Fruit fly (Drosophila melanogaster) whole organism, embryonic: ENCODE measurements around the gene cnc.
A peak's percentile ranks its signal among the peaks of the same experiment; 100 is the strongest.

Experiments
- Aef1 ChIP-seq: fragments of 200-800 bp; sonication (Bioruptor generic); IDR thresholded peaks from 3 replicates; pipeline ENCODE4 v1.3.6; 2022; ENCODE audit warnings: missing biosample characterization, missing genetic modification characterization
- B-H2 ChIP-seq: fragments of 200-800 bp; sonication (Bioruptor generic); optimal IDR thresholded peaks from 2 replicates; lab custom pipeline; 2018; ENCODE audit warnings: missing biosample characterization, mild to moderate bottlenecking, missing genetic modification characterization
- CG10209 ChIP-seq: fragments of 200-800 bp; sonication (Bioruptor generic); optimal IDR thresholded peaks from 3 replicates; lab custom pipeline; 2017; ENCODE audit warnings: missing biosample characterization, mild to moderate bottlenecking, missing genetic modification characterization, missing genetic modification reagents
- CG10431 ChIP-seq: fragments of 200-800 bp; sonication (Bioruptor generic); optimal IDR thresholded peaks from 3 replicates; lab custom pipeline; 2018; ENCODE audit warnings: missing biosample characterization, mild to moderate bottlenecking, missing genetic modification characterization
- CG10565 ChIP-seq: fragments of 200-800 bp; sonication (Bioruptor generic); optimal IDR thresholded peaks from 3 replicates; lab custom pipeline; 2016; ENCODE audit warnings: missing biosample characterization, mild to moderate bottlenecking, missing genetic modification characterization
- CG15514 ChIP-seq: fragments of 200-800 bp; sonication (Bioruptor generic); optimal IDR thresholded peaks from 3 replicates; lab custom pipeline; 2017; ENCODE audit warnings: missing biosample characterization, missing genetic modification characterization, mild to moderate bottlenecking, moderate library complexity, missing genetic modification reagents
- CG17361 ChIP-seq: fragments of 200-800 bp; sonication (Bioruptor generic); IDR thresholded peaks from 3 replicates; pipeline ENCODE4 v1.3.6; 2022; ENCODE audit warnings: missing biosample characterization, missing genetic modification characterization
- CG17829 ChIP-seq: fragments of 200-800 bp; optimal IDR thresholded peaks from 2 replicates; lab custom pipeline; 2019; ENCODE audit warnings: missing biosample characterization, mild to moderate bottlenecking, missing genetic modification characterization, moderate library complexity
- CG2889 ChIP-seq: fragments of 200-800 bp; sonication (Bioruptor generic); IDR thresholded peaks from 3 replicates; pipeline ENCODE4 v1.3.6; 2022; ENCODE audit warnings: missing biosample characterization, missing genetic modification characterization
- CG4360 ChIP-seq: fragments of 200-800 bp; sonication (Bioruptor generic); IDR thresholded peaks from 2 replicates; pipeline ENCODE4 v1.3.6; 2022; ENCODE audit warnings: missing biosample characterization, missing genetic modification characterization
- CG4820 ChIP-seq: fragments of 200-800 bp; sonication (Bioruptor generic); optimal IDR thresholded peaks from 3 replicates; lab custom pipeline; 2016; ENCODE audit warnings: missing biosample characterization, missing genetic modification characterization
- CG5180 ChIP-seq: fragments of 200-800 bp; sonication (Bioruptor generic); optimal IDR thresholded peaks from 3 replicates; lab custom pipeline; 2017; ENCODE audit warnings: missing biosample characterization, missing genetic modification characterization, mild to moderate bottlenecking, moderate library complexity, missing genetic modification reagents
- CG8290 ChIP-seq, 3 experiments: fragments of 200-800 bp; sonication (Bioruptor generic); optimal IDR thresholded peaks; 2 replicates each; lab custom pipeline; 2016 to 2019; ENCODE audit warnings: missing biosample characterization in 3 of 3, missing genetic modification characterization in 3 of 3, mild to moderate bottlenecking in 2 of 3, moderate library complexity in 1 of 3
- CG9609 ChIP-seq: fragments of 200-800 bp; sonication (Bioruptor generic); optimal IDR thresholded peaks from 3 replicates; lab custom pipeline; 2016; ENCODE audit warnings: missing biosample characterization, missing genetic modification characterization
- D ChIP-seq, 2 experiments: fragments of 200-800 bp in 1 of 2; fragments of >200 bp in 1 of 2; sonication (Bioruptor generic) in 1 of 2; optimal IDR thresholded peaks; 2 replicates in 1 of 2; 3 replicates in 1 of 2; lab custom pipeline; 2017; ENCODE audit warnings: mild to moderate bottlenecking in 1 of 2, missing biosample characterization in 1 of 2, missing genetic modification characterization in 1 of 2, missing genetic modification reagents in 1 of 2
- Doc3 ChIP-seq: fragments of 200-800 bp; sonication (Bioruptor generic); IDR thresholded peaks from 3 replicates; pipeline ENCODE4 v1.3.6; 2022; ENCODE audit warnings: missing biosample characterization, missing genetic modification characterization; ENCODE audit not compliant: partially characterized antibody
- E2f2 ChIP-seq: fragments of 200-800 bp; sonication (Bioruptor generic); IDR thresholded peaks from 2 replicates; pipeline ENCODE4 v1.3.6; 2022; ENCODE audit warnings: missing biosample characterization, missing genetic modification characterization
- Gug ChIP-seq: fragments of 200-800 bp; sonication (Bioruptor generic); IDR thresholded peaks from 4 replicates; pipeline ENCODE4 v1.3.6; 2022; ENCODE audit warnings: missing biosample characterization, missing genetic modification characterization
- HHEX ChIP-seq: fragments of 200-800 bp; sonication (Bioruptor generic); optimal IDR thresholded peaks from 3 replicates; lab custom pipeline; 2017; ENCODE audit warnings: missing biosample characterization, mild to moderate bottlenecking, missing genetic modification characterization, missing genetic modification reagents
- HLH4C ChIP-seq: fragments of 200-800 bp; sonication (Bioruptor generic); IDR thresholded peaks from 3 replicates; pipeline ENCODE4 v1.3.6; 2022; ENCODE audit warnings: missing biosample characterization, missing genetic modification characterization; ENCODE audit not compliant: partially characterized antibody
- HLH54F ChIP-seq: fragments of 200-800 bp; sonication (Bioruptor generic); optimal IDR thresholded peaks from 3 replicates; lab custom pipeline; 2016; ENCODE audit warnings: missing biosample characterization, missing genetic modification characterization
- HmgZ ChIP-seq: fragments of 200-800 bp; sonication (Bioruptor generic); optimal IDR thresholded peaks from 2 replicates; lab custom pipeline; 2018; ENCODE audit warnings: missing biosample characterization, mild to moderate bottlenecking, missing genetic modification characterization
- Hmr ChIP-seq: fragments of 200-800 bp; sonication (Bioruptor generic); optimal IDR thresholded peaks from 3 replicates; lab custom pipeline; 2017; ENCODE audit warnings: mild to moderate bottlenecking, missing biosample characterization, missing genetic modification reagents, missing genetic modification characterization
- MBD-R2 ChIP-seq: fragments of 200-800 bp; sonication (Bioruptor generic); IDR thresholded peaks from 2 replicates; pipeline ENCODE4 v1.3.6; 2022; ENCODE audit warnings: missing biosample characterization, missing genetic modification characterization
- Optix ChIP-seq: fragments of 200-800 bp; sonication (Bioruptor generic); IDR thresholded peaks from 3 replicates; pipeline ENCODE4 v1.3.6; 2022; ENCODE audit warnings: missing biosample characterization, missing genetic modification characterization
- Six4 ChIP-seq: fragments of 200-800 bp; sonication (Bioruptor generic); optimal IDR thresholded peaks from 2 replicates; lab custom pipeline; 2016; ENCODE audit warnings: missing biosample characterization, missing genetic modification characterization
- TFAM ChIP-seq: fragments of 200-800 bp; sonication (Bioruptor generic); optimal IDR thresholded peaks from 2 replicates; lab custom pipeline; 2017; ENCODE audit warnings: missing biosample characterization, missing genetic modification characterization, inconsistent platforms
- Trl ChIP-seq, 3 experiments: fragments of >200 bp in 2 of 3; fragments of 200-800 bp in 1 of 3; sonication (Bioruptor generic) in 1 of 3; optimal IDR thresholded peaks; 2 replicates in 1 of 3; 3 replicates in 2 of 3; lab custom pipeline; 2016 to 2017; ENCODE audit warnings: missing biosample characterization in 1 of 3, missing genetic modification characterization in 1 of 3
- ap ChIP-seq: fragments of 200-800 bp; sonication (Bioruptor generic); IDR thresholded peaks from 2 replicates; pipeline ENCODE4 v1.3.6; 2022; ENCODE audit warnings: missing biosample characterization, missing genetic modification characterization
- cas ChIP-seq: fragments of 200-800 bp; sonication (Bioruptor generic); IDR thresholded peaks from 2 replicates; pipeline ENCODE4 v1.3.6; 2022; ENCODE audit warnings: missing biosample characterization, missing genetic modification characterization
- crp ChIP-seq, 2 experiments: fragments of 200-800 bp; sonication (Bioruptor generic); optimal IDR thresholded peaks; 2 replicates in 1 of 2; 3 replicates in 1 of 2; lab custom pipeline; 2017; ENCODE audit warnings: missing biosample characterization in 2 of 2, missing genetic modification characterization in 2 of 2, mild to moderate bottlenecking in 1 of 2, moderate library complexity in 1 of 2
- da ChIP-seq: fragments of 200-800 bp; sonication (Bioruptor generic); optimal IDR thresholded peaks from 2 replicates; lab custom pipeline; 2016; ENCODE audit warnings: missing biosample characterization, missing genetic modification characterization
- dimm ChIP-seq: fragments of 200-800 bp; sonication (Bioruptor generic); IDR thresholded peaks from 2 replicates; pipeline ENCODE4 v1.3.6; 2022; ENCODE audit warnings: missing biosample characterization, missing genetic modification characterization
- eyg ChIP-seq: fragments of 200-800 bp; sonication (Bioruptor generic); optimal IDR thresholded peaks from 3 replicates; lab custom pipeline; 2016; ENCODE audit warnings: missing biosample characterization, missing genetic modification characterization
- fd64A ChIP-seq: fragments of 200-800 bp; sonication (Bioruptor generic); optimal IDR thresholded peaks from 3 replicates; lab custom pipeline; 2018; ENCODE audit warnings: missing biosample characterization, mild to moderate bottlenecking, missing genetic modification characterization
- gcm2 ChIP-seq: fragments of 200-800 bp; sonication (Bioruptor generic); optimal IDR thresholded peaks from 2 replicates; lab custom pipeline; 2016; ENCODE audit warnings: missing biosample characterization, missing genetic modification characterization
- gfzf ChIP-seq: fragments of 200-800 bp; sonication (Bioruptor generic); optimal IDR thresholded peaks from 2 replicates; lab custom pipeline; 2016; ENCODE audit warnings: missing biosample characterization, mild to moderate bottlenecking, missing genetic modification characterization, moderate library complexity
- hb ChIP-seq: fragments of 200-800 bp; sonication (Bioruptor generic); IDR thresholded peaks from 3 replicates; pipeline ENCODE4 v1.3.6; 2022; ENCODE audit warnings: missing biosample characterization, missing genetic modification characterization; ENCODE audit not compliant: partially characterized antibody
- hbn ChIP-seq: fragments of 200-800 bp; sonication (Bioruptor generic); IDR thresholded peaks from 2 replicates; pipeline ENCODE4 v1.3.6; 2022; ENCODE audit warnings: missing biosample characterization, missing genetic modification characterization; ENCODE audit not compliant: partially characterized antibody
- klu ChIP-seq: fragments of 200-800 bp; sonication (Bioruptor generic); IDR thresholded peaks from 2 replicates; pipeline ENCODE4 v1.3.6; 2022; ENCODE audit warnings: missing biosample characterization, missing genetic modification characterization
- maf-S ChIP-seq: fragments of 200-800 bp; sonication (Bioruptor generic); optimal IDR thresholded peaks from 2 replicates; lab custom pipeline; 2016; ENCODE audit warnings: missing biosample characterization, missing genetic modification characterization
- pfk ChIP-seq: fragments of 200-800 bp; sonication (Bioruptor generic); optimal IDR thresholded peaks from 2 replicates; lab custom pipeline; 2018; ENCODE audit warnings: missing biosample characterization, mild to moderate bottlenecking, missing genetic modification characterization, moderate library complexity
- pho ChIP-seq: fragments of 200-800 bp; sonication (Bioruptor generic); optimal IDR thresholded peaks from 2 replicates; lab custom pipeline; 2016; ENCODE audit warnings: missing biosample characterization, missing genetic modification characterization
- pnt ChIP-seq: fragments of 200-800 bp; sonication (Bioruptor generic); optimal IDR thresholded peaks from 3 replicates; lab custom pipeline; 2016; ENCODE audit warnings: missing biosample characterization, missing genetic modification characterization
- sim ChIP-seq: fragments of 200-800 bp; sonication (Bioruptor generic); IDR thresholded peaks from 2 replicates; pipeline ENCODE4 v1.3.6; 2022; ENCODE audit warnings: missing biosample characterization, missing genetic modification characterization
- toy ChIP-seq: fragments of 200-800 bp; sonication (Bioruptor generic); IDR thresholded peaks from 2 replicates; pipeline ENCODE4 v1.3.6; 2022; ENCODE audit warnings: missing biosample characterization, missing genetic modification characterization
- ttk ChIP-seq: fragments of 200-800 bp; sonication (Bioruptor generic); IDR thresholded peaks from 2 replicates; pipeline ENCODE4 v2.1.2; 2022; ENCODE audit warnings: missing biosample characterization, missing genetic modification characterization
- twi ChIP-seq: fragments of 200-800 bp; optimal IDR thresholded peaks from 2 replicates; lab custom pipeline; 2019; ENCODE audit warnings: missing biosample characterization, mild to moderate bottlenecking, missing genetic modification characterization, moderate library complexity
- tx ChIP-seq: fragments of 200-800 bp; sonication (Bioruptor generic); optimal IDR thresholded peaks from 2 replicates; lab custom pipeline; 2016; ENCODE audit warnings: missing biosample characterization, missing genetic modification characterization

Gene cnc

DNA sequence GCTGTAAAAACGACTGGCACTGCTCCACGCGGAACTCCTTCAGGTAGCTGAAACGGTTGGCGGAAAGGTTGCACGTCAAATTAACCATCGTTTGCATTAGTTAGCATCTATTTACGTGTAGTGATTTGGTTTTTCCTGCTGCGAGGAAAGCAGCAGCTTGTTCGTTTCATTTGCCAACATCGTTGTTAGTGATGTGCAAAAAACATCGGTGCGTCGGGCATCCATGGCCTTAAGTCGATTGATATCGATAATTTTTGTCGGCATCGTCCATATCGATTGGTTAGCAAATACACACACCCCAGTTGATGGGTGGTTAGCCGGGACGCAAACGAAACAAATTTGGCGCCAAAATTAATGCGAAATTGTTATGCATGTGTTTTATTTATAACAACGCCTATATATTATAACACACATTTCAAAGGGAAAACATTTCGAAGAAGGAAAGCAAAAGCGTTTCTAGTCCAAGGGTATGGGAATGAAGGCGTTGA lies 68.8 kb downstream of the cnc start, which contains the start of gene unk (continued):
- TF ChIP-seq HmgZ (tag; lab: Kevin White, UChicago) = peak; percentile 74
- peak in 1 of 2 experiments; percentile 16 for TF ChIP-seq crp (GFP tag; optimal IDR thresholded peaks at IDR 0.05; lab: Kevin White, UChicago)
- peak; percentile 39 for TF ChIP-seq CG15514 (GFP tag; lab: Kevin White, UChicago)
- TF ChIP-seq D (optimal IDR thresholded peaks at IDR 0.05; lab: Kevin White, UChicago) = no peak
- no peak for TF ChIP-seq D (GFP tag; optimal IDR thresholded peaks at IDR 0.05; lab: Kevin White, UChicago)
- no peak for TF ChIP-seq maf-S (GFP tag; lab: Kevin White, UChicago)
- no peak for TF ChIP-seq Trl (optimal IDR thresholded peaks at IDR 0.05; lab: Kevin White, UChicago)
- TF ChIP-seq Trl (GFP tag; optimal IDR thresholded peaks at IDR 0.05; lab: Kevin White, UChicago) = no peak
- TF ChIP-seq gfzf (GFP tag; lab: Kevin White, UChicago) = peak; percentile 55
- TF ChIP-seq pnt = no peak
- TF ChIP-seq Doc3 (GFP tag; lab: Robert Waterston, UW) = peak; percentile 94
- TF ChIP-seq CG10431 (GFP tag; lab: Kevin White, UChicago) = no peak
- TF ChIP-seq CG10209 (GFP tag; lab: Kevin White, UChicago) = no peak
- no peak for TF ChIP-seq CG9609 (GFP tag; lab: Kevin White, UChicago)
- TF ChIP-seq pho = peak; percentile 39
- TF ChIP-seq dimm (GFP tag; lab: Robert Waterston, UW) = no peak
- TF ChIP-seq tx = no peak
- no peak for TF ChIP-seq cas (GFP tag; lab: Robert Waterston, UW)
- no peak for TF ChIP-seq Aef1 (GFP tag; lab: Robert Waterston, UW)
- no peak for TF ChIP-seq Six4 (GFP tag; lab: Kevin White, UChicago)
- TF ChIP-seq da (GFP tag; lab: Kevin White, UChicago) = no peak
- TF ChIP-seq TFAM = no peak
- TF ChIP-seq klu = no peak
- TF ChIP-seq fd64A (GFP tag; lab: Kevin White, UChicago) = no peak
- TF ChIP-seq CG17829 (tag; lab: Kevin White, UChicago) = peak; percentile 71
- no peak for TF ChIP-seq CG5180 (GFP tag; lab: Kevin White, UChicago)
- TF ChIP-seq hb (GFP tag; lab: Robert Waterston, UW) = peak; percentile 96
- TF ChIP-seq ap = no peak
- TF ChIP-seq CG8290 (GFP tag; optimal IDR thresholded peaks at IDR 0.05; lab: Kevin White, UChicago) = no peak
- TF ChIP-seq CG8290 (tag; optimal IDR thresholded peaks at IDR 0.05; lab: Kevin White, UChicago) = peak in 1 of 2 experiments; percentile 79
- no peak for TF ChIP-seq twi (tag; lab: Kevin White, UChicago)
- TF ChIP-seq MBD-R2 (GFP tag; lab: Robert Waterston, UW) = peak; percentile 19; the same call in 1 of the 2 replicates
- TF ChIP-seq CG4360 (GFP tag; lab: Robert Waterston, UW) = no peak
- peak; percentile 94 for TF ChIP-seq HLH4C
- no peak for TF ChIP-seq toy (GFP tag; lab: Robert Waterston, UW)
- TF ChIP-seq CG10565 = no peak
- TF ChIP-seq pfk = no peak
- peak; percentile 29 for TF ChIP-seq B-H2 (GFP tag; lab: Kevin White, UChicago)
- peak; percentile 50; the same call in 1 of the 4 replicates for TF ChIP-seq Gug (GFP tag; lab: Robert Waterston, UW)
- no peak for TF ChIP-seq sim (GFP tag; lab: Robert Waterston, UW)
- TF ChIP-seq CG2889 (GFP tag; lab: Robert Waterston, UW) = no peak
- TF ChIP-seq ttk = no peak
- no peak for TF ChIP-seq gcm2 (GFP tag; lab: Kevin White, UChicago)
- TF ChIP-seq HHEX (GFP tag; lab: Kevin White, UChicago) = no peak
- TF ChIP-seq Optix (GFP tag; lab: Robert Waterston, UW) = no peak
- peak; percentile 4 for TF ChIP-seq Hmr (GFP tag; lab: Kevin White, UChicago)
- no peak for TF ChIP-seq HLH54F (GFP tag; lab: Kevin White, UChicago)
- no peak; the same call in 2 of the 3 replicates for TF ChIP-seq CG17361
- TF ChIP-seq CG4820 (GFP tag; lab: Kevin White, UChicago) = no peak
- TF ChIP-seq hbn (GFP tag; lab: Robert Waterston, UW) = peak; percentile 96
- no peak for TF ChIP-seq eyg (GFP tag; lab: Kevin White, UChicago)
- peak; percentile 95 for TF ChIP-seq E2f2 (GFP tag; lab: Robert Waterston, UW)
